Worm (Caenorhabditis elegans): ENCODE results near the gene grdn-1.

grdn-1 gene

ce11 chrV:18644258-18644657, 51.7 kb downstream of the grdn-1 start:
- TF ChIP-seq ceh-8 (GFP tag; optimal IDR thresholded peaks at IDR 0.05) (no peak), nhr-47 (tag; optimal IDR thresholded peaks at IDR 0.05) (no peak), lin-13 (GFP tag; optimal IDR thresholded peaks at IDR 0.05) (no peak), elt-3 (tag; optimal IDR thresholded peaks at IDR 0.05) (no peak), pqm-1 (tag; optimal IDR thresholded peaks at IDR 0.05) (no peak), egl-13 (tag; optimal IDR thresholded peaks at IDR 0.05) (no peak), nhr-11 (tag; optimal IDR thresholded peaks at IDR 0.05) (no peak), alr-1 (tag; optimal IDR thresholded peaks at IDR 0.05; ENCODE audit: borderline replicate concordance) (no peak), lsy-2 (tag; optimal IDR thresholded peaks at IDR 0.05) (no peak), tlp-1 (tag; optimal IDR thresholded peaks at IDR 0.05) (no peak), nhr-84 (tag; optimal IDR thresholded peaks at IDR 0.05) (no peak), hpl-2 (GFP tag; optimal IDR thresholded peaks at IDR 0.05) (no peak)

ce11 chrV:18650043-18650442, 57.5 kb downstream of the grdn-1 start, which contains the start of gene egas-2:
TSS of gene egas-2 (plus strand) at chrV:18650343.
- TF ChIP-seq lir-3 (tag; optimal IDR thresholded peaks at IDR 0.05; ENCODE audit: poor library complexity) (no peak), nhr-28 (tag; optimal IDR thresholded peaks at IDR 0.05) (no peak), xbp-1 (tag; optimal IDR thresholded peaks at IDR 0.05) (no peak), fkh-4 (tag; optimal IDR thresholded peaks at IDR 0.05; ENCODE audit: borderline replicate concordance) (no peak), grh-1 (GFP tag; IDR thresholded peaks at IDR 0.05) (no peak), Y116A8C.19 (tag; optimal IDR thresholded peaks at IDR 0.05; ENCODE audit: borderline replicate concordance) (no peak), lin-14 (GFP tag; optimal IDR thresholded peaks at IDR 0.05) (no peak), tlp-1 (tag; optimal IDR thresholded peaks at IDR 0.05) (no peak), nhr-12 (tag; optimal IDR thresholded peaks at IDR 0.05) (no peak), skn-1 (tag; optimal IDR thresholded peaks at IDR 0.05) (no peak), mab-9 (GFP tag; IDR thresholded peaks at IDR 0.05) (no peak)

ce11 chrV:18656363-18656762, 63.8 kb downstream of the grdn-1 start:
- TF ChIP-seq fos-1 (tag; optimal IDR thresholded peaks at IDR 0.05) (no peak), ces-1 (GFP tag; optimal IDR thresholded peaks at IDR 0.05) (no peak), unc-98 (GFP tag; IDR thresholded peaks at IDR 0.05) (no peak), mdl-1 (tag; optimal IDR thresholded peaks at IDR 0.05) (no peak), ceh-90 (tag; optimal IDR thresholded peaks at IDR 0.05) (no peak), lin-13 (GFP tag; optimal IDR thresholded peaks at IDR 0.05) (no peak), nhr-47 (tag; optimal IDR thresholded peaks at IDR 0.05) (no peak), nhr-76 (tag; optimal IDR thresholded peaks at IDR 0.05) (no peak), lin-35 (GFP tag; optimal IDR thresholded peaks at IDR 0.05) (no peak), C04F5.9 (tag; optimal IDR thresholded peaks at IDR 0.05) (no peak), F16B12.6 (tag; optimal IDR thresholded peaks at IDR 0.05) (no peak)

ce11 chrV:18657391-18657790, 64.8 kb downstream of the grdn-1 start:
- TF ChIP-seq egl-13 (tag; optimal IDR thresholded peaks at IDR 0.05) (no peak), unc-130 (tag; optimal IDR thresholded peaks at IDR 0.05) (no peak), swsn-7 (tag; optimal IDR thresholded peaks at IDR 0.05) (no peak), hlh-17 (GFP tag; optimal IDR thresholded peaks at IDR 0.05; ENCODE audit: borderline replicate concordance) (no peak), ceh-63 (GFP tag; optimal IDR thresholded peaks at IDR 0.05) (no peak)

- TF ChIP-seq mab-9 (GFP tag; IDR thresholded peaks at IDR 0.05) (no peak), ces-1 (GFP tag; optimal IDR thresholded peaks at IDR 0.05) (no peak), fos-1 (tag; optimal IDR thresholded peaks at IDR 0.05) (no peak), nhr-20 (tag; optimal IDR thresholded peaks at IDR 0.05) (no peak), C16A3.4 (tag; optimal IDR thresholded peaks at IDR 0.05) (no peak), unc-130 (tag; optimal IDR thresholded peaks at IDR 0.05) (no peak), lir-3 (tag; optimal IDR thresholded peaks at IDR 0.05; ENCODE audit: poor library complexity) (no peak), pag-3 (tag; optimal IDR thresholded peaks at IDR 0.05; ENCODE audit: borderline replicate concordance, insufficient read depth) (no peak), pax-3 (tag; optimal IDR thresholded peaks at IDR 0.05) (no peak), dsc-1 (tag; optimal IDR thresholded peaks at IDR 0.05) (no peak), nhr-90 (tag; optimal IDR thresholded peaks at IDR 0.05; ENCODE audit: poor library complexity) (no peak), unc-98 (GFP tag; IDR thresholded peaks at IDR 0.05) (no peak), nhr-237 (tag; optimal IDR thresholded peaks at IDR 0.05) (no peak)
Observed at ce11 chrV:18658914-18659313, 66.4 kb downstream of the grdn-1 start.

Data from whole organism, L1 larva.